Fruit fly (Drosophila melanogaster): ENCODE data around the gene CG7218.

Gene CG7218

DNA sequence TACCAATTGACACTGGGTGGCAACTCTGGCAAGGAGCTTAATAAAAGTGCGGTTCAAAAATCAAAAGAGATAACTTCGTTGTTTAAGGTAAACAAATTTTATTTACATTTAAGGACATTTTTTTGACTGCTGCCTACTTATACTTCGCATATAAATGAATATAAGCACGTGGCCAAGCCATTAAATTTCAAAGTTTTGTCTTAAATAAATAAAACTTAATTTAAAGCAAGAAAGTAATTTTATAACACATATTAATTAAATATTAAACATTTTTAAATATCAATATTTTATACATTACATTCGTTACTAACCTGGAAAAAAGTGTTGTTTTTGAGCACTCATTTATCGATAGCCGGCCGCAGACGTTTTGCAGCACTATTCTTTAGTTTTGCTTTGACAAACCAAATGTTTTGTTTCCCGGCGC, 24.5 kb upstream of the CG7218 start, which contains the start of the genes CG12321 and MED17 (continued):
- TF ChIP-seq CG30020 (tag; optimal IDR thresholded peaks at IDR 0.05): peak; percentile 73
- peak; percentile 87 for TF ChIP-seq CG11504 (tag; optimal IDR thresholded peaks at IDR 0.05)
- peak; percentile 78 for TF ChIP-seq CG4328 (GFP tag; optimal IDR thresholded peaks at IDR 0.05)
- TF ChIP-seq CG32772 (GFP tag; IDR thresholded peaks at IDR 0.05): peak; percentile 88
- no peak for TF ChIP-seq pita (GFP tag; optimal IDR thresholded peaks at IDR 0.05)
- peak; percentile 59 for TF ChIP-seq Taf1 (GFP tag; IDR thresholded peaks at IDR 0.05)
- peak; percentile 88 for TF ChIP-seq CG18599 (GFP tag; optimal IDR thresholded peaks at IDR 0.05)
- TF ChIP-seq CG14965 (GFP tag; optimal IDR thresholded peaks at IDR 0.05; ENCODE audit: borderline replicate concordance): no peak
- TF ChIP-seq sug (tag; optimal IDR thresholded peaks at IDR 0.05): peak; percentile 81
- TF ChIP-seq CG30403 (GFP tag; optimal IDR thresholded peaks at IDR 0.05): peak; percentile 93
- TF ChIP-seq zfh2 (GFP tag; optimal IDR thresholded peaks at IDR 0.05): peak; percentile 79
- no peak for TF ChIP-seq CG13287 (GFP tag; IDR thresholded peaks at IDR 0.05; ENCODE audit: partially characterized antibody)
- peak; percentile 91 for TF ChIP-seq CG2120 (GFP tag; optimal IDR thresholded peaks at IDR 0.05)
- no peak for TF ChIP-seq hkb (optimal IDR thresholded peaks at IDR 0.05)
- TF ChIP-seq hkb (GFP tag; IDR thresholded peaks at IDR 0.05): peak; percentile 75
- no peak for TF ChIP-seq CG12236 (GFP tag; optimal IDR thresholded peaks at IDR 0.05)
- TF ChIP-seq CG11456 (GFP tag; IDR thresholded peaks at IDR 0.05): peak; percentile 92
- TF ChIP-seq Dip2 (GFP tag; IDR thresholded peaks at IDR 0.05): no peak
- peak; percentile 16; the same call in 1 of the 2 replicates for TF ChIP-seq CkIIα-i1 (GFP tag; IDR thresholded peaks at IDR 0.05)
- TF ChIP-seq Hr78 (GFP tag; optimal IDR thresholded peaks at IDR 0.05): no peak
- peak; percentile 82 for TF ChIP-seq Atf6 (GFP tag; IDR thresholded peaks at IDR 0.05)
- TF ChIP-seq CG1233 (GFP tag; optimal IDR thresholded peaks at IDR 0.05): peak; percentile 79
- TF ChIP-seq CG7987 (GFP tag; optimal IDR thresholded peaks at IDR 0.05): peak; percentile 66
- TF ChIP-seq shn (GFP tag; optimal IDR thresholded peaks at IDR 0.05): peak; percentile 34
- peak; percentile 27 for TF ChIP-seq CG3995 (GFP tag; optimal IDR thresholded peaks at IDR 0.05)
- TF ChIP-seq yki (optimal IDR thresholded peaks at IDR 0.05): no peak
- peak; percentile 90 for TF ChIP-seq sisA (GFP tag; IDR thresholded peaks at IDR 0.05)
- peak in 1 of 2 experiments; percentile 76 for TF ChIP-seq Eip74EF (GFP tag; optimal IDR thresholded peaks at IDR 0.05)
- TF ChIP-seq dm (GFP tag; optimal IDR thresholded peaks at IDR 0.05): peak; percentile 12
- TF ChIP-seq NFAT (GFP tag; IDR thresholded peaks at IDR 0.05): peak; percentile 94
- no peak for TF ChIP-seq eve (GFP tag; optimal IDR thresholded peaks at IDR 0.05)
- TF ChIP-seq ERR (GFP tag; optimal IDR thresholded peaks at IDR 0.05): peak; percentile 35
- TF ChIP-seq lab (GFP tag; optimal IDR thresholded peaks at IDR 0.05): peak; percentile 90
- TF ChIP-seq CG15011 (GFP tag; optimal IDR thresholded peaks at IDR 0.05): peak; percentile 63
- peak; percentile 53 for TF ChIP-seq pnt (GFP tag; optimal IDR thresholded peaks at IDR 0.05)
- no peak for TF ChIP-seq emc (GFP tag; optimal IDR thresholded peaks at IDR 0.05)
- TF ChIP-seq BEAF-32 (GFP tag; optimal IDR thresholded peaks at IDR 0.05): peak; percentile 64
- peak; percentile 88 for TF ChIP-seq CG10147 (GFP tag; optimal IDR thresholded peaks at IDR 0.05)
- TF ChIP-seq CG15514 (GFP tag; optimal IDR thresholded peaks at IDR 0.05): peak; percentile 86
- peak; percentile 70 for TF ChIP-seq chn (GFP tag; optimal IDR thresholded peaks at IDR 0.05)
- TF ChIP-seq Ets97D (GFP tag; optimal IDR thresholded peaks at IDR 0.05): peak; percentile 55
- TF ChIP-seq zen (tag; optimal IDR thresholded peaks at IDR 0.05): peak; percentile 87
- TF ChIP-seq stc (GFP tag; IDR thresholded peaks at IDR 0.05): peak; percentile 65
- TF ChIP-seq knrl (GFP tag; IDR thresholded peaks at IDR 0.05; ENCODE audit: partially characterized antibody): 0 out of 3 replicates have a peak, but pooled peaks have one; percentile 14
- no peak for TF ChIP-seq luna (GFP tag; optimal IDR thresholded peaks at IDR 0.05)
- TF ChIP-seq dmrt99B (tag; optimal IDR thresholded peaks at IDR 0.05): peak; percentile 77
- peak; percentile 65 for TF ChIP-seq nerfin-1 (tag; optimal IDR thresholded peaks at IDR 0.05)
- TF ChIP-seq CG12391 (tag; optimal IDR thresholded peaks at IDR 0.05): peak; percentile 95
- peak; percentile 85 for TF ChIP-seq CG30431 (GFP tag; optimal IDR thresholded peaks at IDR 0.05)
- TF ChIP-seq phol (tag; optimal IDR thresholded peaks at IDR 0.05): peak; percentile 94

All from whole organism, embryonic.